Worm (Caenorhabditis elegans) whole organism, L4/young adult: ENCODE measurements around the gene mig-6.

Source experiments
- W03F9.2 ChIP-seq: fragments of 150-350 bp; optimal IDR thresholded peaks from 2 replicates; lab custom pipeline; 2014; ENCODE audit warnings: missing biosample characterization, missing genetic modification characterization
- dao-5 ChIP-seq: sonication (generic microtip); optimal IDR thresholded peaks from 2 replicates; lab custom pipeline; 2016; ENCODE audit warnings: missing genotype, missing genetic modification characterization, moderate library complexity, missing compliant biosample characterization
- him-1 ChIP-seq: sonication (generic microtip); optimal IDR thresholded peaks from 2 replicates; lab custom pipeline; 2016; ENCODE audit warnings: missing genotype, missing genetic modification reagents, missing genetic modification characterization, missing compliant biosample characterization

Gene mig-6

ce11 chrV:7870707-7871106, 43.7 kb downstream of the mig-6 start, which contains the start of gene nipi-4:
Gene nipi-4, minus strand, starts transcription at chrV:7870807.
- TF ChIP-seq him-1 (tag; lab: Kevin White, UChicago) (no peak), dao-5 (tag; lab: Kevin White, UChicago) (no peak), W03F9.2 (tag; lab: Kevin White, UChicago) (no peak)

- TF ChIP-seq dao-5 (tag; lab: Kevin White, UChicago) (no peak), him-1 (tag; lab: Kevin White, UChicago) (no peak), W03F9.2 (tag; lab: Kevin White, UChicago) (no peak)
Observed at ce11 chrV:7872945-7873344, 45.9 kb downstream of the mig-6 start.

ce11 chrV:7875456-7875855, 48.4 kb downstream of the mig-6 start, which contains the start of gene F40A3.4:
Gene F40A3.4, plus strand, starts transcription at chrV:7875756.
- TF ChIP-seq him-1 (tag; lab: Kevin White, UChicago) (no peak), W03F9.2 (tag; lab: Kevin White, UChicago) (no peak), dao-5 (tag; lab: Kevin White, UChicago) (no peak)

ce11 chrV:7876881-7877475, 50.0 kb downstream of the mig-6 start, which contains the start of gene F40A3.3:
Gene F40A3.3, plus strand, starts transcription at chrV:7877444.
- TF ChIP-seq W03F9.2 (tag; lab: Kevin White, UChicago) (peak; percentile 38), him-1 (tag; lab: Kevin White, UChicago) (no peak)

ce11 chrV:7878411-7878964, 51.5 kb downstream of the mig-6 start, which contains the start of gene F40A3.2:
Gene F40A3.2, plus strand, starts transcription at chrV:7878914.
- no peak for TF ChIP-seq him-1 (tag; lab: Kevin White, UChicago)

- TF ChIP-seq W03F9.2 (tag; lab: Kevin White, UChicago), result no peak
Observed at ce11 chrV:7884441-7884840, 57.4 kb downstream of the mig-6 start.

- no peak for TF ChIP-seq him-1 (tag; lab: Kevin White, UChicago)
- no peak for TF ChIP-seq W03F9.2 (tag; lab: Kevin White, UChicago)
- no peak for TF ChIP-seq dao-5 (tag; lab: Kevin White, UChicago)
Observed at ce11 chrV:7888036-7888435, 61.0 kb downstream of the mig-6 start.

ce11 chrV:7891230-7891629, 64.2 kb downstream of the mig-6 start, which contains the start of gene F40A3.1:
Gene F40A3.1, plus strand, starts transcription at chrV:7891530.
- TF ChIP-seq dao-5 (tag; lab: Kevin White, UChicago), result no peak
- no peak for TF ChIP-seq him-1 (tag; lab: Kevin White, UChicago)
- TF ChIP-seq W03F9.2 (tag; lab: Kevin White, UChicago), result no peak
